Fruit fly (Drosophila melanogaster): ENCODE results near the gene CG5515.

CG5515 gene

dm6 chr3R:24213644-24214043, 24.9 kb upstream of the CG5515 start:
- no peak for TF ChIP-seq noc (tag; optimal IDR thresholded peaks at IDR 0.05)

- no peak for TF ChIP-seq noc (tag; optimal IDR thresholded peaks at IDR 0.05)
Observed at dm6 chr3R:24206341-24207114, 17.8 kb upstream of the CG5515 start.

- no peak for TF ChIP-seq noc (tag; optimal IDR thresholded peaks at IDR 0.05)
Observed at dm6 chr3R:24205935-24206334, 17.2 kb upstream of the CG5515 start.

dm6 chr3R:24205234-24205894, 16.7 kb upstream of the CG5515 start:
- TF ChIP-seq noc (tag; optimal IDR thresholded peaks at IDR 0.05), result no peak

- TF ChIP-seq noc (tag; optimal IDR thresholded peaks at IDR 0.05), result no peak
Observed at dm6 chr3R:24204022-24204421, 15.3 kb upstream of the CG5515 start.

dm6 chr3R:24203426-24203825, 14.7 kb upstream of the CG5515 start:
- no peak for TF ChIP-seq noc (tag; optimal IDR thresholded peaks at IDR 0.05)

- no peak for TF ChIP-seq noc (tag; optimal IDR thresholded peaks at IDR 0.05)
Observed at dm6 chr3R:24202723-24203122, 14.0 kb upstream of the CG5515 start.

dm6 chr3R:24193373-24193879, 4.7 kb upstream of the CG5515 start, which contains the start of the genes SMC6 and CG6204:
SMC6 (minus strand) TSS chr3R:24193423.
CG6204 (plus strand) TSS chr3R:24193832.
- peak; percentile 95 for TF ChIP-seq noc (tag; optimal IDR thresholded peaks at IDR 0.05)

- TF ChIP-seq noc (tag; optimal IDR thresholded peaks at IDR 0.05), result no peak
Observed at dm6 chr3R:24186188-24186587, 2.5 kb downstream of the CG5515 start, which contains the start of gene mora. mora (plus strand) TSS chr3R:24186359.

dm6 chr3R:24172379-24172778, 16.3 kb downstream of the CG5515 start, which contains the start of gene CG13606:
CG13606 (plus strand) TSS chr3R:24172628.
- TF ChIP-seq noc (tag; optimal IDR thresholded peaks at IDR 0.05), result no peak

dm6 chr3R:24169362-24169761, 19.3 kb downstream of the CG5515 start, which contains the start of gene CG5510:
CG5510 (minus strand) TSS chr3R:24169562.
- no peak for TF ChIP-seq noc (tag; optimal IDR thresholded peaks at IDR 0.05)

dm6 chr3R:24163556-24164022, 25.1 kb downstream of the CG5515 start, which contains the start of gene Apc2:
Apc2 (plus strand) TSS chr3R:24163966.
- TF ChIP-seq noc (tag; optimal IDR thresholded peaks at IDR 0.05), result peak; percentile 69

dm6 chr3R:24162774-24163555, 25.7 kb downstream of the CG5515 start, which contains the start of gene mRpS24:
mRpS24 (minus strand) TSS chr3R:24163545.
- TF ChIP-seq noc (tag; optimal IDR thresholded peaks at IDR 0.05), result no peak

dm6 chr3R:24161173-24161811, 27.4 kb downstream of the CG5515 start, which contains the start of the genes Myo95E and TBC1d7:
Myo95E (minus strand) TSS chr3R:24161498.
TBC1d7 (plus strand) TSS chr3R:24161727.
- TF ChIP-seq noc (tag; optimal IDR thresholded peaks at IDR 0.05), result peak; percentile 79
